Worm (Caenorhabditis elegans) whole organism, L4 larva: ENCODE data around the gene C17F4.12.
"Not testable (repeated sequence)": the region's sequence is repeated elsewhere in the genome, so short reads cannot be mapped to it uniquely, and the experiment has no call there.

Experiments
- R02D3.7 ChIP-seq: fragments of 150-350 bp; sonication (generic microtip); optimal IDR thresholded peaks from 3 replicates; lab custom pipeline; 2014; ENCODE audit warnings: missing biosample characterization, missing genetic modification characterization
- Y105C5A.15 ChIP-seq: fragments of 200-800 bp; sonication (Bioruptor generic); IDR thresholded peaks from 2 replicates; pipeline ENCODE4 v1.3.6; 2022; ENCODE audit warnings: missing genetic modification characterization, missing compliant biosample characterization
- Y5F2A.4 ChIP-seq: fragments of 200-800 bp; sonication (Bioruptor generic); optimal IDR thresholded peaks from 2 replicates; lab custom pipeline; 2018; ENCODE audit warnings: mild to moderate bottlenecking, missing genetic modification characterization, missing compliant biosample characterization
- ZK546.5 ChIP-seq, 2 experiments: sonication (generic microtip); optimal IDR thresholded peaks; 2 replicates each; lab custom pipeline; 2017; ENCODE audit warnings: missing biosample characterization in 2 of 2, missing genetic modification characterization in 2 of 2
- aly-2 ChIP-seq: sonication (generic microtip); optimal IDR thresholded peaks from 2 replicates; lab custom pipeline; 2018; ENCODE audit warnings: missing biosample characterization, missing genetic modification characterization
- ceh-20 ChIP-seq: fragments of 200-800 bp; sonication (Bioruptor generic); IDR thresholded peaks from 2 replicates; pipeline ENCODE4 v1.3.6; 2022; ENCODE audit warnings: missing genetic modification reagents, missing genetic modification characterization, missing compliant biosample characterization
- ceh-32 ChIP-seq: sonication (generic microtip); optimal IDR thresholded peaks from 2 replicates; lab custom pipeline; 2016; ENCODE audit warnings: mild to moderate bottlenecking, missing genetic modification characterization, missing compliant biosample characterization; ENCODE audit not compliant: poor library complexity
- ceh-82 ChIP-seq: sonication (generic microtip); optimal IDR thresholded peaks from 2 replicates; lab custom pipeline; 2017; ENCODE audit warnings: missing biosample characterization, missing genetic modification characterization
- ces-1 ChIP-seq: fragments of 150-350 bp; sonication (generic microtip); optimal IDR thresholded peaks from 4 replicates; lab custom pipeline; 2014; ENCODE audit warnings: missing biosample characterization, missing genetic modification reagents, missing genetic modification characterization
- ctbp-1 ChIP-seq: fragments of 200-800 bp; sonication (Bioruptor generic); IDR thresholded peaks from 2 replicates; pipeline ENCODE4 v1.3.6; 2022; ENCODE audit warnings: missing genetic modification reagents, missing genetic modification characterization, missing compliant biosample characterization
- daf-8 ChIP-seq: fragments of 200-800 bp; sonication (Bioruptor generic); IDR thresholded peaks from 2 replicates; pipeline ENCODE4 v1.3.6; 2022; ENCODE audit warnings: missing genetic modification characterization, missing compliant biosample characterization
- egl-27 ChIP-seq: sonication (generic microtip); optimal IDR thresholded peaks from 3 replicates; lab custom pipeline; 2017; ENCODE audit warnings: missing biosample characterization, missing genetic modification reagents, missing genetic modification characterization
- fkh-10 ChIP-seq: fragments of 150-350 bp; optimal IDR thresholded peaks from 2 replicates; lab custom pipeline; 2014; ENCODE audit warnings: missing biosample characterization, missing genetic modification reagents, missing genetic modification characterization
- gei-8 ChIP-seq: fragments of 200-800 bp; sonication (Bioruptor generic); optimal IDR thresholded peaks from 2 replicates; lab custom pipeline; 2018; ENCODE audit warnings: mild to moderate bottlenecking, missing genetic modification characterization, missing compliant biosample characterization
- hlh-30 ChIP-seq: sonication (generic microtip); optimal IDR thresholded peaks from 2 replicates; lab custom pipeline; 2017; ENCODE audit warnings: antibody characterized with exemption, mild to moderate bottlenecking, missing genetic modification characterization, missing compliant biosample characterization; ENCODE audit not compliant: insufficient read depth
- lin-13 ChIP-seq: fragments of 150-350 bp; optimal IDR thresholded peaks from 2 replicates; lab custom pipeline; 2014; ENCODE audit warnings: missing biosample characterization, missing genetic modification reagents, missing genetic modification characterization
- lin-29 ChIP-seq: fragments of 200-800 bp; sonication (Bioruptor generic); IDR thresholded peaks from 2 replicates; pipeline ENCODE4 v1.3.6; 2022; ENCODE audit warnings: missing genetic modification reagents, missing genetic modification characterization, missing compliant biosample characterization
- lsy-2 ChIP-seq, 2 experiments: fragments of 150-350 bp in 1 of 2; sonication (generic microtip) in 1 of 2; optimal IDR thresholded peaks; 2 replicates each; lab custom pipeline; 2014 to 2017; ENCODE audit warnings: missing biosample characterization in 2 of 2, missing genetic modification characterization in 2 of 2
- madf-9 ChIP-seq: fragments of 200-800 bp; sonication (Bioruptor generic); conservative IDR thresholded peaks from 2 replicates; pipeline ENCODE4 v1.3.6; 2022; ENCODE audit warnings: missing genetic modification reagents, missing genetic modification characterization, missing compliant biosample characterization
- mdt-29 ChIP-seq: fragments of 200-800 bp; sonication (Bioruptor generic); IDR thresholded peaks from 2 replicates; pipeline ENCODE4 v1.3.6; 2022; ENCODE audit warnings: missing genetic modification reagents, missing genetic modification characterization, missing compliant biosample characterization
- mxl-2 ChIP-seq: fragments of 200-800 bp; sonication (Bioruptor generic); conservative IDR thresholded peaks from 2 replicates; pipeline ENCODE4 v1.3.6; 2022; ENCODE audit warnings: missing genetic modification reagents, missing genetic modification characterization, missing compliant biosample characterization
- mxl-3 ChIP-seq: fragments of 200-800 bp; sonication (Bioruptor generic); optimal IDR thresholded peaks from 2 replicates; lab custom pipeline; 2018; ENCODE audit warnings: mild to moderate bottlenecking, missing genetic modification characterization, missing compliant biosample characterization
- nhr-102 ChIP-seq: sonication (generic microtip); optimal IDR thresholded peaks from 2 replicates; lab custom pipeline; 2016; ENCODE audit warnings: mild to moderate bottlenecking, missing genetic modification characterization, moderate library complexity, missing compliant biosample characterization
- nhr-11 ChIP-seq: fragments of 150-350 bp; optimal IDR thresholded peaks from 2 replicates; lab custom pipeline; 2014; ENCODE audit warnings: missing biosample characterization, missing genetic modification characterization
- pha-4 ChIP-seq, 2 experiments: fragments of 150-350 bp in 1 of 2; fragments of 200-800 bp in 1 of 2; sonication (Bioruptor generic) in 1 of 2; IDR thresholded peaks in 1 of 2; optimal IDR thresholded peaks in 1 of 2; 2 replicates each; pipeline versions ENCODE4 v1.3.6 to Lab custom; 2014 to 2022; ENCODE audit warnings: missing genetic modification characterization in 2 of 2, missing genetic modification reagents in 2 of 2, missing biosample characterization in 1 of 2, missing compliant biosample characterization in 1 of 2
- saeg-2 ChIP-seq: fragments of 200-800 bp; sonication (Bioruptor generic); IDR thresholded peaks from 2 replicates; pipeline ENCODE4 v1.3.6; 2022; ENCODE audit warnings: missing genetic modification reagents, missing genetic modification characterization, missing compliant biosample characterization
- spr-1 ChIP-seq: sonication (generic microtip); optimal IDR thresholded peaks from 2 replicates; lab custom pipeline; 2016; ENCODE audit warnings: mild to moderate bottlenecking, missing genetic modification characterization, missing compliant biosample characterization
- unc-62 ChIP-seq, 3 experiments: fragments of 150-350 bp in 1 of 3; sonication (generic microtip); optimal IDR thresholded peaks in 2 of 3; peaks in 1 of 3; 1 replicate in 1 of 3; 2 replicates in 2 of 3; lab custom pipeline; 2014 to 2017; ENCODE audit warnings: missing biosample characterization in 3 of 3, missing genetic modification characterization in 3 of 3, missing genetic modification reagents in 3 of 3, missing genotype in 1 of 3

Gene C17F4.12

DNA sequence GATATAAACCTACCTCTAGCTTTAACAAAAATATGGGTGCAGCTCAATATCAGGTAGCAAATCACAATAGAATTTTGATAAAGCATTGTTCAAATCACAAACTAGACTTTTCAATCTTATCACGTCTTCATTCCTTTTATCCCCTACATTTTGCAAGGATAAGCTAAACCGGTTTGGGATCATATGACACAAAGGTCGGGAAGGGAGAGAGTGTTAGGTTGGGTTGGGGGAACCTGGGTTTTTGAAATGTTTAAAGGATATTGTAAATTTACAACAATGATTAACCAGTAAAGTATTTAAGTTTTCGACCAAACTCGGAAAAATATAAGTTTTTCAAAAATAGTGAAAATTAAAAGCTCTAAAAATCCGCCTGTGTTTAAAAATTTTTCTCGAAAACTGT, at the start of gene C17F4.12:
Gene C17F4.12, minus strand, starts transcription at position 101 of the 400 bp plus-strand sequence.
- TF ChIP-seq ceh-82 (no peak), ctbp-1 (no peak), nhr-11 (tag; lab: Kevin White, UChicago) (no peak), ces-1 (no peak), daf-8 (GFP tag; lab: Robert Waterston, UW) (no peak), lin-13 (no peak)

DNA sequence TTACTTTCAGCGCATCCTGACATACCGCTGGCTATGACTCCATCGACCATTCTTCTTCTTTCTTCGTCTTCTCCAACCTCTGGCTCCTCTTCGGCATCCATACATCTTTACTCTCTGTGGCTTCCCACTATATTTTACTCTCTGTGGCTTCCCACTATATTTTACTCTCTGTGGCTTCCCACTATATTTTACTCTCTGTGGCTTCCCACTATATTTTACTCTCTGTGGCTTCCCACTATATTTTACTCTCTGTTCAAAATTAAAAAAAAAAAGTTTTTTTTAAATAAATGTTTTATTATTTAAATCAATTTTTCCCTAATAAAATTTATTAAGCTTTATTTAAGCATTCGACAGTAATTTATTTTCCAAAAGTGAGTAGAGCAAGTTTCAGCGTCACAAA, 46.6 kb upstream of the C17F4.12 start, which contains the start of gene F39E9.14:
Gene F39E9.14, minus strand, starts transcription at position 101 of the 400 bp plus-strand sequence.
- not testable (repeated sequence) for TF ChIP-seq egl-27 (tag; lab: Kevin White, UChicago); lsy-2 (tag; optimal IDR thresholded peaks at IDR 0.05; lab: Kevin White, UChicago); spr-1 (tag; lab: Kevin White, UChicago)
- TF ChIP-seq, all 104 proteins: peak for 0; not testable (repeated sequence) for 104

DNA sequence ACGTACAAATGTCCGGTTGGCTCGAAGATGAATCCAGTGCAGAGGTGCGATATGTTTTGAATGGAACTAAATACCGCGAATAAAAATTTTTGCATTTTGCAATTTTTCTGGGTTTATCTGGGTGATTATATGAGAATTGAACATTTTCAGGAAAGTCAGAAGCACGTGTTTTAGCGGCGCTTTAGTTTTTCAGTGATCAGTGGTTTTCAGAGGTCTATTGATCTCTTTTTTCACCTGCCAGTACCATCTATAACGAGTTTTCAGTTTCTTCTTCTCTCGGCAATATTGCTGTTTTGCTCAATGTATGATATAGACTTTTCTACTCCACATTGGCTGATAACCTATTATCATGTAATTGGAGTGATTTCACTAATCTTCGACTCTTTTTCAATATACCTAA, 43.1 kb upstream of the C17F4.12 start, which contains the start of gene sri-63:
Gene sri-63, plus strand, starts transcription at position 301 of the 400 bp plus-strand sequence.
- TF ChIP-seq ces-1 (no peak), mxl-2 (GFP tag; lab: Robert Waterston, UW) (no peak), unc-62 (GFP tag; optimal IDR thresholded peaks at IDR 0.05 in 1 of 2; lab: Kevin White, UChicago) (peak in 1 of 2 experiments; percentile 46), unc-62 (tag; optimal IDR thresholded peaks at IDR 0.05; lab: Kevin White, UChicago) (no peak)
- TF ChIP-seq, all 104 proteins: peak for 1

DNA sequence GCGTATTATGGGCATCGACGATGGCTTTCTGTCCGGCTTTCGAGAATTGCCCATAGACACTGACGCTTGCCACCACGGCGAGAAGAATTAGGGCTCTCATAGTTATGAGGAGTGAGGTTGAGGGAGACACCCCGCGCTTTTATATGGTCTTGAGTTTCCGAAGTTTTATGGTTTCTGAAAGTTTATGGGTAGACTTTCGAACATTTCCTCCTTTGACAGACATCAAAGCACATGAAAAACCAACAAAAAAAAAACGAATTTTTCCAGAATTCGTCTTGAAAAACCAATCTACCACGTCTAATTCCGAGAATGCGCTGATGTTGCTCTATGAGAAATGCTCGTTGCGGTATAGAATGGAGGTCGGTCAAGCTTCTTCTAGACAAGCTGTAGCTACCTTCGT, 40.6 kb upstream of the C17F4.12 start, which contains the start of gene scl-15:
Gene scl-15, minus strand, starts transcription at position 101 of the 400 bp plus-strand sequence.
- TF ChIP-seq madf-9 (GFP tag; lab: Robert Waterston, UW) (no peak), ceh-32 (tag; lab: Kevin White, UChicago) (no peak), Y5F2A.4 (GFP tag; lab: Kevin White, UChicago) (no peak), saeg-2 (GFP tag; lab: Robert Waterston, UW) (no peak), ceh-20 (GFP tag; lab: Robert Waterston, UW) (no peak)
- TF ChIP-seq, all 104 proteins: peak for 0

DNA sequence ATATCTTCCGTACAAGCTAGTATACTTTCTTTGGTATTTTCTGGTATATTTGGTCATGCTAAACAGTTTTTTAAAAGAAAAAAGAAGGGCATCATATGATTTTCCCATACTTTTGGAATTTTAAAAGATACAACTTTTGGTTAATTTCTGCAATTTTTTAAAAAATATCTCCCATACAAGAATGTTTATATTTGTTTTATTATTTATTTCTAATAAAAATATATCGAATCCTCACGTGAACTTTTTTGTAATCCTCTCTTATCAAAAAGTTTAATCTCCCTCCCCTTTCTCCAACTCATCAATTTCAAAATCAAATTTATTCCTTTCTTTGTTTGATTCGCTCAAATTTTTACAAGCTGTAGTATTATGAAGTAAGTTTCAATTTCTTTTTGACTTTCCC, 38.4 kb upstream of the C17F4.12 start, which contains the start of gene nep-13:
Gene nep-13, plus strand, starts transcription at position 301 of the 400 bp plus-strand sequence.
- TF ChIP-seq mxl-3 (GFP tag; lab: Kevin White, UChicago) (no peak), mdt-29 (GFP tag; lab: Robert Waterston, UW) (no peak), gei-8 (GFP tag; lab: Kevin White, UChicago) (no peak), spr-1 (tag; lab: Kevin White, UChicago) (no peak), fkh-10 (GFP tag; lab: Kevin White, UChicago) (no peak), nhr-102 (no peak), ZK546.5 (tag; optimal IDR thresholded peaks at IDR 0.05; lab: Kevin White, UChicago) (no peak), aly-2 (tag; lab: Kevin White, UChicago) (no peak), R02D3.7 (tag; lab: Kevin White, UChicago) (no peak), hlh-30 (tag; lab: Kevin White, UChicago) (no peak), ceh-20 (GFP tag; lab: Robert Waterston, UW) (no peak), Y105C5A.15 (GFP tag; lab: Robert Waterston, UW) (no peak), lin-29 (GFP tag; lab: Robert Waterston, UW) (no peak), pha-4 (GFP tag; IDR thresholded peaks at IDR 0.05; lab: Robert Waterston, UW) (no peak), pha-4 (tag; optimal IDR thresholded peaks at IDR 0.05; lab: Kevin White, UChicago) (no peak)

DNA sequence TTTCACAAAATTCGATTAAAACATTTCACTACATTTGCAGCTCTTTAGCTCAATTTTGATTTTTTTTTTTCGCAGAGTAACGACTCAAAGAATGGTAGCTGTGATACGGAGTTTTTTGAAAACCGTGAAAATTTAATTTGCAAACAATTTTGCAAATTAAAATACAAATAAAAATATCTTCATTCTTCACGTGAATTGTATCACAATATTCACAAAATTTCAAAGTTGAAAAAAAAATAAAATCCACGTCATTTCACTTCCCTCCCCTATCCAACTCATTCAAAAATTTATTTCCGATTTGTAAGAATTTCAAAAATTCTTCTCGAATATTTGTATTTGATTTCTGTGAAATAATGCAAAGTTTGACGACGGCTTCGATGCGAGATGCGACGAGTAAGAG, 34.7 kb upstream of the C17F4.12 start, which contains the start of gene wht-4:
Gene wht-4, plus strand, starts transcription at position 301 of the 400 bp plus-strand sequence.
- peak in 1 of 2 experiments; percentile 62 for TF ChIP-seq unc-62 (GFP tag; optimal IDR thresholded peaks at IDR 0.05 in 1 of 2; lab: Kevin White, UChicago)
- TF ChIP-seq unc-62 (tag; optimal IDR thresholded peaks at IDR 0.05; lab: Kevin White, UChicago): no peak
- no peak for TF ChIP-seq nhr-102
- TF ChIP-seq, all 104 proteins: peak for 1
